Fruit fly (Drosophila melanogaster) whole organism, embryonic: ENCODE data around the gene Hinfp.

Experiments used
- BEAF-32 ChIP-seq: fragments of 200-800 bp; sonication (Bioruptor generic); optimal IDR thresholded peaks from 3 replicates; lab custom pipeline; 2017; ENCODE audit warnings: missing biosample characterization, missing genetic modification characterization, mild to moderate bottlenecking, moderate library complexity, missing genetic modification reagents
- CG11247 ChIP-seq: fragments of 200-800 bp; sonication (Bioruptor generic); IDR thresholded peaks from 2 replicates; pipeline ENCODE4 v1.3.6; 2022; ENCODE audit warnings: missing biosample characterization, missing genetic modification characterization
- CG11560 ChIP-seq: fragments of 200-800 bp; sonication (Bioruptor generic); IDR thresholded peaks from 3 replicates; pipeline ENCODE4 v1.3.6; 2022; ENCODE audit warnings: missing biosample characterization, missing genetic modification characterization
- CG1647 ChIP-seq: fragments of 200-800 bp; sonication (Bioruptor generic); optimal IDR thresholded peaks from 3 replicates; lab custom pipeline; 2016; ENCODE audit warnings: missing biosample characterization, missing genetic modification characterization
- CG16863 ChIP-seq: fragments of 200-800 bp; sonication (Bioruptor generic); optimal IDR thresholded peaks from 3 replicates; lab custom pipeline; 2016; ENCODE audit warnings: missing biosample characterization, missing genetic modification characterization
- CG17385 ChIP-seq: fragments of 200-800 bp; sonication (Bioruptor generic); optimal IDR thresholded peaks from 3 replicates; lab custom pipeline; 2018; ENCODE audit warnings: missing biosample characterization, mild to moderate bottlenecking, missing genetic modification characterization
- CG17612 ChIP-seq: fragments of 200-800 bp; sonication (Bioruptor generic); IDR thresholded peaks from 2 replicates; pipeline ENCODE4 v1.3.6; 2022; ENCODE audit warnings: missing biosample characterization, missing genetic modification characterization
- CG17802 ChIP-seq: fragments of 200-800 bp; sonication (Bioruptor generic); optimal IDR thresholded peaks from 2 replicates; lab custom pipeline; 2018; ENCODE audit warnings: missing biosample characterization, mild to moderate bottlenecking, missing genetic modification characterization, moderate library complexity
- CG1792 ChIP-seq: fragments of 200-800 bp; sonication (Bioruptor generic); optimal IDR thresholded peaks from 2 replicates; lab custom pipeline; 2016; ENCODE audit warnings: missing biosample characterization, missing genetic modification characterization
- CG18262 ChIP-seq: fragments of 200-800 bp; optimal IDR thresholded peaks from 3 replicates; lab custom pipeline; 2019; ENCODE audit warnings: missing biosample characterization, mild to moderate bottlenecking, missing genetic modification characterization, moderate library complexity
- CG31224 ChIP-seq: fragments of 200-800 bp; sonication (Bioruptor generic); IDR thresholded peaks from 2 replicates; pipeline ENCODE4 v1.3.6; 2022; ENCODE audit warnings: missing biosample characterization, missing genetic modification characterization
- CG32767 ChIP-seq: fragments of 200-800 bp; sonication (Bioruptor generic); IDR thresholded peaks from 2 replicates; pipeline ENCODE4 v1.3.6; 2022; ENCODE audit warnings: missing biosample characterization, missing genetic modification characterization
- CG3847 ChIP-seq: fragments of 200-800 bp; sonication (Bioruptor generic); IDR thresholded peaks from 2 replicates; pipeline ENCODE4 v1.3.6; 2022; ENCODE audit warnings: missing biosample characterization, missing genetic modification characterization
- CG4404 ChIP-seq: fragments of 200-800 bp; sonication (Bioruptor generic); IDR thresholded peaks from 2 replicates; pipeline ENCODE4 v1.3.6; 2022; ENCODE audit warnings: missing biosample characterization, missing genetic modification characterization
- CG5180 ChIP-seq: fragments of 200-800 bp; sonication (Bioruptor generic); optimal IDR thresholded peaks from 3 replicates; lab custom pipeline; 2017; ENCODE audit warnings: missing biosample characterization, missing genetic modification characterization, mild to moderate bottlenecking, moderate library complexity, missing genetic modification reagents
- CG6254 ChIP-seq: fragments of 200-800 bp; sonication (Bioruptor generic); optimal IDR thresholded peaks from 3 replicates; lab custom pipeline; 2017; ENCODE audit warnings: mild to moderate bottlenecking, missing biosample characterization, missing genetic modification reagents, missing genetic modification characterization
- CG7963 ChIP-seq: fragments of 200-800 bp; sonication (Bioruptor generic); IDR thresholded peaks from 3 replicates; pipeline ENCODE4 v1.3.6; 2022; ENCODE audit warnings: missing biosample characterization, missing genetic modification characterization; ENCODE audit not compliant: partially characterized antibody
- CG8359 ChIP-seq: fragments of 200-800 bp; sonication (Bioruptor generic); optimal IDR thresholded peaks from 2 replicates; lab custom pipeline; 2017; ENCODE audit warnings: missing biosample characterization, mild to moderate bottlenecking, missing genetic modification characterization, borderline replicate concordance
- CG9437 ChIP-seq: fragments of 200-800 bp; sonication (Bioruptor generic); optimal IDR thresholded peaks from 2 replicates; lab custom pipeline; 2018; ENCODE audit warnings: missing biosample characterization, mild to moderate bottlenecking, missing genetic modification characterization
- Dip3 ChIP-seq: fragments of 200-800 bp; sonication (Bioruptor generic); optimal IDR thresholded peaks from 3 replicates; lab custom pipeline; 2016; ENCODE audit warnings: missing biosample characterization, missing genetic modification characterization
- Fer1 ChIP-seq: fragments of 200-800 bp; sonication (Bioruptor generic); optimal IDR thresholded peaks from 2 replicates; lab custom pipeline; 2017; ENCODE audit warnings: missing biosample characterization, mild to moderate bottlenecking, missing genetic modification characterization
- Hand ChIP-seq: fragments of 200-800 bp; sonication (Bioruptor generic); optimal IDR thresholded peaks from 2 replicates; lab custom pipeline; 2017; ENCODE audit warnings: mild to moderate bottlenecking, missing biosample characterization, missing genetic modification reagents, missing genetic modification characterization
- MBD-R2 ChIP-seq: fragments of 200-800 bp; sonication (Bioruptor generic); IDR thresholded peaks from 2 replicates; pipeline ENCODE4 v1.3.6; 2022; ENCODE audit warnings: missing biosample characterization, missing genetic modification characterization
- Opbp ChIP-seq: fragments of 200-800 bp; sonication (Bioruptor generic); IDR thresholded peaks from 3 replicates; pipeline ENCODE4 v1.3.6; 2022; ENCODE audit warnings: missing biosample characterization, missing genetic modification characterization; ENCODE audit not compliant: partially characterized antibody
- Six4 ChIP-seq: fragments of 200-800 bp; sonication (Bioruptor generic); optimal IDR thresholded peaks from 2 replicates; lab custom pipeline; 2016; ENCODE audit warnings: missing biosample characterization, missing genetic modification characterization
- Ssrp ChIP-seq: fragments of 200-800 bp; sonication (Bioruptor generic); optimal IDR thresholded peaks from 2 replicates; lab custom pipeline; 2018; ENCODE audit warnings: missing biosample characterization, mild to moderate bottlenecking, missing genetic modification characterization, moderate library complexity
- Vsx1 ChIP-seq: fragments of 200-800 bp; sonication (Bioruptor generic); optimal IDR thresholded peaks from 2 replicates; lab custom pipeline; 2017; ENCODE audit warnings: missing biosample characterization, mild to moderate bottlenecking, missing genetic modification characterization, missing genetic modification reagents
- aop ChIP-seq: fragments of 200-800 bp; sonication (Bioruptor generic); IDR thresholded peaks from 2 replicates; pipeline ENCODE4 v1.3.6; 2022; ENCODE audit warnings: missing biosample characterization, missing genetic modification characterization
- bsh ChIP-seq, 2 experiments: fragments of 200-800 bp; sonication (Bioruptor generic); optimal IDR thresholded peaks; 2 replicates each; lab custom pipeline; 2017 to 2018; ENCODE audit warnings: mild to moderate bottlenecking in 2 of 2, missing biosample characterization in 2 of 2, missing genetic modification characterization in 2 of 2, moderate library complexity in 1 of 2
- disco-r ChIP-seq: fragments of 200-800 bp; sonication (Bioruptor generic); optimal IDR thresholded peaks from 2 replicates; lab custom pipeline; 2016; ENCODE audit warnings: missing biosample characterization, missing genetic modification characterization
- dpn ChIP-seq, 2 experiments: fragments of 200-800 bp; sonication (Bioruptor generic); optimal IDR thresholded peaks; 3 replicates each; lab custom pipeline; 2016; ENCODE audit warnings: missing biosample characterization in 2 of 2, missing genetic modification characterization in 2 of 2
- exex ChIP-seq: fragments of 200-800 bp; sonication (Bioruptor generic); optimal IDR thresholded peaks from 4 replicates; lab custom pipeline; 2018; ENCODE audit warnings: missing biosample characterization, mild to moderate bottlenecking, missing genetic modification characterization, moderate library complexity
- fd64A ChIP-seq: fragments of 200-800 bp; sonication (Bioruptor generic); optimal IDR thresholded peaks from 3 replicates; lab custom pipeline; 2018; ENCODE audit warnings: missing biosample characterization, mild to moderate bottlenecking, missing genetic modification characterization
- gce ChIP-seq: fragments of 200-800 bp; sonication (Bioruptor generic); IDR thresholded peaks from 3 replicates; pipeline ENCODE4 v1.3.6; 2022; ENCODE audit warnings: missing biosample characterization, missing genetic modification characterization
- gsb-n ChIP-seq: fragments of 200-800 bp; sonication (Bioruptor generic); optimal IDR thresholded peaks from 3 replicates; lab custom pipeline; 2018; ENCODE audit warnings: missing biosample characterization, mild to moderate bottlenecking, missing genetic modification characterization
- insv ChIP-seq, 2 experiments: fragments of 200-800 bp; sonication (Bioruptor generic); optimal IDR thresholded peaks; 3 replicates each; lab custom pipeline; 2016 to 2018; ENCODE audit warnings: missing biosample characterization in 2 of 2, missing genetic modification characterization in 2 of 2
- jigr1 ChIP-seq: fragments of 200-800 bp; sonication (Bioruptor generic); IDR thresholded peaks from 3 replicates; pipeline ENCODE4 v1.3.6; 2022; ENCODE audit warnings: missing biosample characterization, missing genetic modification characterization
- lab ChIP-seq: fragments of 200-800 bp; sonication (Bioruptor generic); optimal IDR thresholded peaks from 3 replicates; lab custom pipeline; 2017; ENCODE audit warnings: missing biosample characterization, missing genetic modification characterization, mild to moderate bottlenecking, moderate library complexity, missing genetic modification reagents
- lov ChIP-seq, 2 experiments: fragments of 200-800 bp in 1 of 2; fragments of >200 bp in 1 of 2; sonication (Bioruptor generic) in 1 of 2; IDR thresholded peaks in 1 of 2; optimal IDR thresholded peaks in 1 of 2; 2 replicates in 1 of 2; 3 replicates in 1 of 2; pipeline versions ENCODE4 v1.3.6 to Lab custom; 2017 to 2022; ENCODE audit warnings: missing biosample characterization in 1 of 2, missing genetic modification characterization in 1 of 2
- mam ChIP-seq: fragments of 200-800 bp; sonication (Bioruptor generic); optimal IDR thresholded peaks from 3 replicates; lab custom pipeline; 2016; ENCODE audit warnings: missing biosample characterization, missing genetic modification characterization
- p53 ChIP-seq: fragments of 200-800 bp; sonication (Bioruptor generic); optimal IDR thresholded peaks from 2 replicates; lab custom pipeline; 2016; ENCODE audit warnings: missing biosample characterization, missing genetic modification characterization
- pum ChIP-seq: fragments of 200-800 bp; sonication (Bioruptor generic); optimal IDR thresholded peaks from 2 replicates; lab custom pipeline; 2016; ENCODE audit warnings: missing biosample characterization, missing genetic modification characterization
- pzg ChIP-seq: fragments of 200-800 bp; sonication (Bioruptor generic); optimal IDR thresholded peaks from 3 replicates; lab custom pipeline; 2018; ENCODE audit warnings: missing biosample characterization, mild to moderate bottlenecking, missing genetic modification characterization, moderate library complexity
- schlank ChIP-seq: fragments of 200-800 bp; sonication (Bioruptor generic); optimal IDR thresholded peaks from 2 replicates; lab custom pipeline; 2018; ENCODE audit warnings: missing biosample characterization, mild to moderate bottlenecking, missing genetic modification characterization
- sna ChIP-seq: fragments of 200-800 bp; sonication (Bioruptor generic); IDR thresholded peaks from 2 replicates; pipeline ENCODE4 v1.3.6; 2022; ENCODE audit warnings: missing biosample characterization, missing genetic modification characterization; ENCODE audit not compliant: partially characterized antibody
- so ChIP-seq: fragments of 200-800 bp; sonication (Bioruptor generic); IDR thresholded peaks from 3 replicates; pipeline ENCODE4 v1.3.6; 2022; ENCODE audit warnings: missing biosample characterization, missing genetic modification characterization
- ssp ChIP-seq: fragments of 200-800 bp; sonication (Bioruptor generic); IDR thresholded peaks from 2 replicates; pipeline ENCODE4 v1.3.6; 2022; ENCODE audit warnings: missing biosample characterization, missing genetic modification characterization
- tio ChIP-seq: fragments of 200-800 bp; sonication (Bioruptor generic); optimal IDR thresholded peaks from 2 replicates; lab custom pipeline; 2017; ENCODE audit warnings: missing biosample characterization, missing genetic modification characterization, inconsistent platforms
- ttk ChIP-seq: fragments of 200-800 bp; sonication (Bioruptor generic); IDR thresholded peaks from 2 replicates; pipeline ENCODE4 v2.1.2; 2022; ENCODE audit warnings: missing biosample characterization, missing genetic modification characterization
- wor ChIP-seq: fragments of 200-800 bp; sonication (Bioruptor generic); IDR thresholded peaks from 2 replicates; pipeline ENCODE4 v1.3.6; 2022; ENCODE audit warnings: missing biosample characterization, missing genetic modification characterization

The Hinfp gene

DNA sequence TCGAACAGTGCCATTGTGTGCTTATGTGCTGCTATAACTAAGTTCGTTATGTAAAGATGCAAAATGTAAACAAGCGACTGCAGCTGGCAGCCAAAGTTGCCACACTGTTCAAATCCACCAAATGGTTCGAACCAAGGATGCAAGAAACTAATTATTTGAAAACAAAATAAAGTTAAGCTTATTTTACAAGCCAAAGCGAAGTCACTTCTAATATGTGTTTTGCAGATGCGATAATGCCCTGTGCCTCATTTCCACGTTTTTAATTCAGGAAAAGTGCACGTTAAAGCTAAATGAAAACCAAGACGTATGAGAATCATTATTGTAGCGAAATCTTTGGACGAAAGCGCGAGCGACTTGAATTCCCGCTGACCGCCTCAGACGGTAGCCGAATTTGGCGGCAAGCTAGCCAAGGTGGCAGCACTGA, 4.2 kb upstream of the Hinfp start, which contains the start of the genes CG13365 and Vsp37A (continued):
- TF ChIP-seq Opbp (no peak), MBD-R2 (peak; percentile 58), mam (peak; percentile 44), Ssrp (tag; lab: Kevin White, UChicago) (no peak), lov (optimal IDR thresholded peaks at IDR 0.05; lab: Kevin White, UChicago) (no peak), lov (GFP tag; IDR thresholded peaks at IDR 0.05; lab: Robert Waterston, UW) (no peak), CG9437 (peak; percentile 5), exex (tag; lab: Kevin White, UChicago) (peak; percentile 21), insv (GFP tag; optimal IDR thresholded peaks at IDR 0.05; lab: Kevin White, UChicago) (peak in 1 of 2 experiments; percentile 54), gsb-n (tag; lab: Kevin White, UChicago) (peak; percentile 18), aop (GFP tag; lab: Robert Waterston, UW) (no peak), CG7963 (no peak), ttk (GFP tag; lab: Robert Waterston, UW) (no peak), dpn (GFP tag; optimal IDR thresholded peaks at IDR 0.05; lab: Kevin White, UChicago) (peak; percentile 36 to 63), bsh (GFP tag; optimal IDR thresholded peaks at IDR 0.05; lab: Kevin White, UChicago) (no peak), fd64A (no peak), CG32767 (no peak), gce (GFP tag; lab: Robert Waterston, UW) (no peak), BEAF-32 (GFP tag; lab: Kevin White, UChicago) (peak; percentile 55), jigr1 (GFP tag; lab: Robert Waterston, UW) (0 out of 3 replicates have a peak, but pooled peaks have one; percentile 16), CG6254 (GFP tag; lab: Kevin White, UChicago) (no peak), CG16863 (GFP tag; lab: Kevin White, UChicago) (peak; percentile 47), CG18262 (peak; percentile 32), CG11560 (no peak), pzg (peak; percentile 50), CG17802 (tag; lab: Kevin White, UChicago) (no peak), CG5180 (GFP tag; lab: Kevin White, UChicago) (peak; percentile 36), CG1647 (peak; percentile 39), CG17385 (GFP tag; lab: Kevin White, UChicago) (peak; percentile 31), Hand (no peak), ssp (GFP tag; lab: Robert Waterston, UW) (no peak), Six4 (peak; percentile 16), CG17612 (GFP tag; lab: Robert Waterston, UW) (no peak), so (GFP tag; lab: Robert Waterston, UW) (no peak), disco-r (GFP tag; lab: Kevin White, UChicago) (peak; percentile 24), CG3847 (GFP tag; lab: Robert Waterston, UW) (peak; percentile 65), lab (GFP tag; lab: Kevin White, UChicago) (peak; percentile 55), CG11247 (0 out of 2 replicates have a peak, but pooled peaks have one; percentile 16), Vsx1 (no peak), sna (GFP tag; lab: Robert Waterston, UW) (no peak), pum (peak; percentile 37), p53 (GFP tag; lab: Kevin White, UChicago) (no peak), Fer1 (GFP tag; lab: Kevin White, UChicago) (peak; percentile 32), CG8359 (GFP tag; lab: Kevin White, UChicago) (no peak), CG1792 (GFP tag; lab: Kevin White, UChicago) (peak; percentile 67), schlank (tag; lab: Kevin White, UChicago) (no peak), CG31224 (GFP tag; lab: Robert Waterston, UW) (no peak), Dip3 (GFP tag; lab: Kevin White, UChicago) (peak; percentile 44), wor (GFP tag; lab: Robert Waterston, UW) (no peak), tio (GFP tag; lab: Kevin White, UChicago) (no peak), CG4404 (GFP tag; lab: Robert Waterston, UW) (peak; percentile 29; the same call in 1 of the 2 replicates)
